Fruit fly (Drosophila melanogaster) whole organism, embryonic: ENCODE measurements around the gene CG12206.
A peak's percentile ranks its signal among the peaks of the same experiment; 100 is the strongest.

Experiments used
- Ada2b ChIP-seq: fragments of 200-800 bp; sonication (Bioruptor generic); IDR thresholded peaks from 2 replicates; pipeline ENCODE4 v1.3.6; 2022; ENCODE audit warnings: missing biosample characterization, missing genetic modification characterization
- Atf6 ChIP-seq: fragments of 200-800 bp; sonication (Bioruptor generic); IDR thresholded peaks from 2 replicates; pipeline ENCODE4 v1.3.6; 2022; ENCODE audit warnings: missing biosample characterization, missing genetic modification characterization
- CG1024 ChIP-seq: fragments of 200-800 bp; sonication (Bioruptor generic); IDR thresholded peaks from 2 replicates; pipeline ENCODE4 v1.3.6; 2022; ENCODE audit warnings: missing biosample characterization, missing genetic modification characterization
- CG10431 ChIP-seq: fragments of 200-800 bp; sonication (Bioruptor generic); optimal IDR thresholded peaks from 3 replicates; lab custom pipeline; 2018; ENCODE audit warnings: missing biosample characterization, mild to moderate bottlenecking, missing genetic modification characterization
- CG13296 ChIP-seq: fragments of 200-800 bp; sonication (Bioruptor generic); optimal IDR thresholded peaks from 3 replicates; lab custom pipeline; 2018; ENCODE audit warnings: missing biosample characterization, mild to moderate bottlenecking, missing genetic modification characterization
- CG2875 ChIP-seq: fragments of 200-800 bp; sonication (Bioruptor generic); optimal IDR thresholded peaks from 2 replicates; lab custom pipeline; 2017; ENCODE audit warnings: missing biosample characterization, mild to moderate bottlenecking, missing genetic modification characterization, missing genetic modification reagents
- CG30020 ChIP-seq: fragments of 200-800 bp; optimal IDR thresholded peaks from 2 replicates; lab custom pipeline; 2019; ENCODE audit warnings: missing biosample characterization, mild to moderate bottlenecking, missing genetic modification characterization, moderate library complexity
- CG32767 ChIP-seq: fragments of 200-800 bp; sonication (Bioruptor generic); IDR thresholded peaks from 2 replicates; pipeline ENCODE4 v1.3.6; 2022; ENCODE audit warnings: missing biosample characterization, missing genetic modification characterization
- CG3407 ChIP-seq: fragments of 200-800 bp; sonication (Bioruptor generic); optimal IDR thresholded peaks from 2 replicates; lab custom pipeline; 2018; ENCODE audit warnings: missing biosample characterization, mild to moderate bottlenecking, missing genetic modification characterization
- CG4730 ChIP-seq: fragments of 200-800 bp; sonication (Bioruptor generic); IDR thresholded peaks from 2 replicates; pipeline ENCODE4 v1.3.6; 2022; ENCODE audit warnings: missing biosample characterization, missing genetic modification characterization
- CG6854 ChIP-seq: fragments of 200-800 bp; sonication (Bioruptor generic); optimal IDR thresholded peaks from 3 replicates; lab custom pipeline; 2017; ENCODE audit warnings: missing biosample characterization, mild to moderate bottlenecking, missing genetic modification characterization
- CG7786 ChIP-seq: fragments of 200-800 bp; sonication (Bioruptor generic); optimal IDR thresholded peaks from 2 replicates; lab custom pipeline; 2016; ENCODE audit warnings: missing biosample characterization, missing genetic modification characterization
- CG7839 ChIP-seq: fragments of 200-800 bp; sonication (Bioruptor generic); optimal IDR thresholded peaks from 3 replicates; lab custom pipeline; 2018; ENCODE audit warnings: missing biosample characterization, mild to moderate bottlenecking, missing genetic modification characterization, moderate library complexity
- CG7963 ChIP-seq: fragments of 200-800 bp; sonication (Bioruptor generic); IDR thresholded peaks from 3 replicates; pipeline ENCODE4 v1.3.6; 2022; ENCODE audit warnings: missing biosample characterization, missing genetic modification characterization; ENCODE audit not compliant: partially characterized antibody
- CG8765 ChIP-seq: fragments of 200-800 bp; sonication (Bioruptor generic); IDR thresholded peaks from 2 replicates; pipeline ENCODE4 v1.3.6; 2022; ENCODE audit warnings: missing biosample characterization, missing genetic modification characterization
- CG9727 ChIP-seq: fragments of 200-800 bp; sonication (Bioruptor generic); optimal IDR thresholded peaks from 3 replicates; lab custom pipeline; 2017; ENCODE audit warnings: missing biosample characterization, mild to moderate bottlenecking, missing genetic modification characterization
- CG9797 ChIP-seq: fragments of 200-800 bp; sonication (Bioruptor generic); optimal IDR thresholded peaks from 3 replicates; lab custom pipeline; 2018; ENCODE audit warnings: missing biosample characterization, mild to moderate bottlenecking, missing genetic modification characterization
- Deaf1 ChIP-seq: fragments of 200-800 bp; optimal IDR thresholded peaks from 3 replicates; lab custom pipeline; 2019; ENCODE audit warnings: missing biosample characterization, mild to moderate bottlenecking, missing genetic modification characterization, moderate library complexity
- Dp ChIP-seq: fragments of 200-800 bp; sonication (Bioruptor generic); optimal IDR thresholded peaks from 2 replicates; lab custom pipeline; 2018; ENCODE audit warnings: missing biosample characterization, mild to moderate bottlenecking, missing genetic modification characterization, moderate library complexity
- Fer2 ChIP-seq: fragments of 200-800 bp; sonication (Bioruptor generic); optimal IDR thresholded peaks from 2 replicates; lab custom pipeline; 2018; ENCODE audit warnings: missing biosample characterization, mild to moderate bottlenecking, missing genetic modification characterization, moderate library complexity
- Hey ChIP-seq: fragments of 200-800 bp; sonication (Bioruptor generic); optimal IDR thresholded peaks from 3 replicates; lab custom pipeline; 2018; ENCODE audit warnings: missing biosample characterization, mild to moderate bottlenecking, missing genetic modification characterization
- Hmr ChIP-seq: fragments of 200-800 bp; sonication (Bioruptor generic); optimal IDR thresholded peaks from 3 replicates; lab custom pipeline; 2017; ENCODE audit warnings: mild to moderate bottlenecking, missing biosample characterization, missing genetic modification reagents, missing genetic modification characterization
- Lim3 ChIP-seq: fragments of 200-800 bp; sonication (Bioruptor generic); IDR thresholded peaks from 2 replicates; pipeline ENCODE4 v1.3.6; 2022; ENCODE audit warnings: missing biosample characterization, missing genetic modification characterization
- MESR4 ChIP-seq: fragments of 200-800 bp; sonication (Bioruptor generic); optimal IDR thresholded peaks from 2 replicates; lab custom pipeline; 2018; ENCODE audit warnings: missing biosample characterization, mild to moderate bottlenecking, missing genetic modification characterization, moderate library complexity
- MTF-1 ChIP-seq: fragments of 200-800 bp; sonication (Bioruptor generic); optimal IDR thresholded peaks from 2 replicates; lab custom pipeline; 2018; ENCODE audit warnings: missing biosample characterization, mild to moderate bottlenecking, missing genetic modification characterization, borderline replicate concordance
- Meics ChIP-seq: fragments of 200-800 bp; sonication (Bioruptor generic); optimal IDR thresholded peaks from 2 replicates; lab custom pipeline; 2017; ENCODE audit warnings: missing biosample characterization, mild to moderate bottlenecking, missing genetic modification characterization
- Sry-δ ChIP-seq: fragments of 200-800 bp; sonication (Bioruptor generic); optimal IDR thresholded peaks from 2 replicates; lab custom pipeline; 2016; ENCODE audit warnings: missing biosample characterization, missing genetic modification characterization
- amos ChIP-seq: fragments of 200-800 bp; sonication (Bioruptor generic); IDR thresholded peaks from 2 replicates; pipeline ENCODE4 v1.3.6; 2022; ENCODE audit warnings: missing biosample characterization, missing genetic modification characterization; ENCODE audit not compliant: partially characterized antibody
- ase ChIP-seq: fragments of 200-800 bp; sonication (Bioruptor generic); IDR thresholded peaks from 3 replicates; pipeline ENCODE4 v1.3.6; 2022; ENCODE audit warnings: missing biosample characterization, missing genetic modification characterization
- ash1 ChIP-seq: fragments of 200-800 bp; sonication (Bioruptor generic); optimal IDR thresholded peaks from 2 replicates; lab custom pipeline; 2018; ENCODE audit warnings: missing biosample characterization, mild to moderate bottlenecking, missing genetic modification characterization
- bbx ChIP-seq: fragments of 200-800 bp; sonication (Bioruptor generic); IDR thresholded peaks from 2 replicates; pipeline ENCODE4 v1.3.6; 2022; ENCODE audit warnings: missing biosample characterization, missing genetic modification characterization; ENCODE audit not compliant: partially characterized antibody
- bigmax ChIP-seq: fragments of 200-800 bp; sonication (Bioruptor generic); optimal IDR thresholded peaks from 2 replicates; lab custom pipeline; 2018; ENCODE audit warnings: missing biosample characterization, mild to moderate bottlenecking, missing genetic modification characterization
- cad ChIP-seq: fragments of >200 bp; optimal IDR thresholded peaks from 2 replicates; lab custom pipeline; 2017; ENCODE audit warnings: missing biosample characterization, missing genetic modification characterization
- chn ChIP-seq: fragments of 200-800 bp; sonication (Bioruptor generic); optimal IDR thresholded peaks from 2 replicates; lab custom pipeline; 2016; ENCODE audit warnings: missing biosample characterization, missing genetic modification characterization
- corto ChIP-seq: fragments of 200-800 bp; sonication (Bioruptor generic); optimal IDR thresholded peaks from 2 replicates; lab custom pipeline; 2016; ENCODE audit warnings: missing biosample characterization, mild to moderate bottlenecking, missing genetic modification characterization, moderate library complexity
- da ChIP-seq: fragments of 200-800 bp; sonication (Bioruptor generic); optimal IDR thresholded peaks from 2 replicates; lab custom pipeline; 2016; ENCODE audit warnings: missing biosample characterization, missing genetic modification characterization
- disco-r ChIP-seq: fragments of 200-800 bp; sonication (Bioruptor generic); optimal IDR thresholded peaks from 2 replicates; lab custom pipeline; 2016; ENCODE audit warnings: missing biosample characterization, missing genetic modification characterization
- dpn ChIP-seq, 2 experiments: fragments of 200-800 bp; sonication (Bioruptor generic); optimal IDR thresholded peaks; 3 replicates each; lab custom pipeline; 2016; ENCODE audit warnings: missing biosample characterization in 2 of 2, missing genetic modification characterization in 2 of 2
- grau ChIP-seq: fragments of 200-800 bp; optimal IDR thresholded peaks from 3 replicates; lab custom pipeline; 2019; ENCODE audit warnings: missing biosample characterization, mild to moderate bottlenecking, missing genetic modification characterization, moderate library complexity
- oc ChIP-seq: fragments of 200-800 bp; sonication (Bioruptor generic); optimal IDR thresholded peaks from 2 replicates; lab custom pipeline; 2018; ENCODE audit warnings: missing biosample characterization, mild to moderate bottlenecking, missing genetic modification characterization, moderate library complexity
- peb ChIP-seq: fragments of 200-800 bp; sonication (Bioruptor generic); IDR thresholded peaks from 2 replicates; pipeline ENCODE4 v1.3.6; 2022; ENCODE audit warnings: missing biosample characterization, missing genetic modification characterization
- slou ChIP-seq: fragments of 200-800 bp; sonication (Bioruptor generic); optimal IDR thresholded peaks from 3 replicates; lab custom pipeline; 2016; ENCODE audit warnings: missing biosample characterization, missing genetic modification characterization
- so ChIP-seq: fragments of 200-800 bp; sonication (Bioruptor generic); IDR thresholded peaks from 3 replicates; pipeline ENCODE4 v1.3.6; 2022; ENCODE audit warnings: missing biosample characterization, missing genetic modification characterization
- sr ChIP-seq: fragments of 200-800 bp; sonication (Bioruptor generic); IDR thresholded peaks from 3 replicates; pipeline ENCODE4 v1.3.6; 2022; ENCODE audit warnings: missing biosample characterization, missing genetic modification characterization
- stc ChIP-seq: fragments of 200-800 bp; sonication (Bioruptor generic); IDR thresholded peaks from 2 replicates; pipeline ENCODE4 v1.3.6; 2022; ENCODE audit warnings: missing biosample characterization, missing genetic modification characterization
- tap ChIP-seq: fragments of 200-800 bp; optimal IDR thresholded peaks from 3 replicates; lab custom pipeline; 2019; ENCODE audit warnings: missing biosample characterization, mild to moderate bottlenecking, missing genetic modification characterization, moderate library complexity
- twi ChIP-seq: fragments of 200-800 bp; optimal IDR thresholded peaks from 2 replicates; lab custom pipeline; 2019; ENCODE audit warnings: missing biosample characterization, mild to moderate bottlenecking, missing genetic modification characterization, moderate library complexity
- usp ChIP-seq: fragments of >200 bp; optimal IDR thresholded peaks from 2 replicates; lab custom pipeline; 2017; ENCODE audit warnings: missing biosample characterization, missing genetic modification characterization
- yki ChIP-seq: fragments of >200 bp; optimal IDR thresholded peaks from 3 replicates; lab custom pipeline; 2018

CG12206 gene

DNA sequence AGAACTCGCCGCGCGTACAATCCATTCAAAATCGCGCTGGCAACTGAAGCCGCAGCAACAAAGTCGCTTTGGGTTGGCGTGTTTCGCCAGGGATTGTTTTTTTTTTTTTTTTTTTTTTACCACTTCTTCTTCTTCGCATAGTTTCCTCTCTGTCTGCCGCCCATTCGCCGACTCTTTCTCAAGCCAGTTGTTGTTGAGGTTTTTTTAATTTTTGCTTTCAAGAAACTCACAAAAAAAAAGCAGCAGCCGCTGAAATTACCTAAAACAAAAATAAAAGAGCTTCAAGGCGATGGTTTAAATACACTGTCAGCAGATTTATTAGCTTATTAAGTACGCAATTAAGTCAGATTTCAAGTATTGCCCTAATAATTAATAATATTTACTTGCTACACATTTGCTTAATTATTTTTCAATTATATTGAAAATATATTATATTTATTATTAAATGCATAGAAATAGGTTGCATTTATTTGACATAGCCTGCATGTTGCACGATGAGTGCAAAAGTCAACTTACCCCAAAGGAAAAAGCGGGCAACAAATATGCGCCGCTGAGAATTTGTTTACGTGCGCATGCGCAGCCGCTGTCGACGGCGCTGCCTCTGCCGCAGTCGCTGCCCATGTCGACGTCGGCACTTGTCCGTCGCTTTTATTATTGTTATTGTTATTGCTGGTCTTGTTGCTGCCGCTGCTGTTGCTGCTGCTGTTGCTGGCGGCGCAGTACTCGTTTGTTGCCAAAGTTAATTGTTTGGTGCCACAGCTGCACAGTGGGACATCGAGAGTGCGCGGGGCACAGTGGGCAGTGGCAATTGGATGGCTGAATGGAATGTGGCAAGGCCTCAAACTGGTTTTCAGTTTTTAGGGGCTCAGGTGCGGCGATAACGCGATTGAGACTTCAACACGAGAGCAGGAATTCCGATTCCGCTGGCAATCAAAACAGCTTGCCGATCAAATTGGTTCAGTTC, at the start of gene CG12206 (continued):
- TF ChIP-seq Fer2 (tag; lab: Kevin White, UChicago): peak; percentile 6
- TF ChIP-seq CG30020 (tag; lab: Kevin White, UChicago): no peak
- no peak for TF ChIP-seq peb
- TF ChIP-seq grau (tag; lab: Kevin White, UChicago): peak; percentile 74
- no peak for TF ChIP-seq amos (GFP tag; lab: Robert Waterston, UW)
- TF ChIP-seq MTF-1 (GFP tag; lab: Kevin White, UChicago): no peak
- peak; percentile 59 for TF ChIP-seq CG6854 (GFP tag; lab: Kevin White, UChicago)
- peak; percentile 64 for TF ChIP-seq Atf6 (GFP tag; lab: Robert Waterston, UW)
- no peak for TF ChIP-seq ash1 (GFP tag; lab: Kevin White, UChicago)
- TF ChIP-seq Meics (GFP tag; lab: Kevin White, UChicago): peak; percentile 70
- TF ChIP-seq CG7786 (GFP tag; lab: Kevin White, UChicago): no peak
- TF ChIP-seq usp (GFP tag; lab: Kevin White, UChicago): no peak
- TF ChIP-seq so (GFP tag; lab: Robert Waterston, UW): no peak; the same call in 2 of the 3 replicates
- no peak for TF ChIP-seq Lim3
- TF ChIP-seq da (GFP tag; lab: Kevin White, UChicago): no peak
- no peak for TF ChIP-seq bigmax (GFP tag; lab: Kevin White, UChicago)
- no peak for TF ChIP-seq ase (GFP tag; lab: Robert Waterston, UW)
- TF ChIP-seq yki (lab: Kevin White, UChicago): no peak
- TF ChIP-seq CG10431: no peak
- TF ChIP-seq oc: peak; percentile 27
- TF ChIP-seq twi (tag; lab: Kevin White, UChicago): no peak
- TF ChIP-seq CG9727 (GFP tag; lab: Kevin White, UChicago): peak; percentile 64
- no peak for TF ChIP-seq CG4730 (GFP tag; lab: Robert Waterston, UW)
- no peak for TF ChIP-seq CG7963 (GFP tag; lab: Robert Waterston, UW)
- no peak for TF ChIP-seq bbx (GFP tag; lab: Robert Waterston, UW)
- peak; percentile 29 for TF ChIP-seq tap (tag; lab: Kevin White, UChicago)
- no peak for TF ChIP-seq cad (GFP tag; lab: Kevin White, UChicago)
- no peak for TF ChIP-seq CG9797 (GFP tag; lab: Kevin White, UChicago)
- no peak for TF ChIP-seq CG8765 (GFP tag; lab: Robert Waterston, UW)
- no peak for TF ChIP-seq corto (GFP tag; lab: Kevin White, UChicago)
- peak; percentile 53; the same call in 1 of the 2 replicates for TF ChIP-seq CG32767 (GFP tag; lab: Robert Waterston, UW)
- TF ChIP-seq CG2875: no peak
- TF ChIP-seq CG3407 (GFP tag; lab: Kevin White, UChicago): peak; percentile 2
- peak; percentile 79 for TF ChIP-seq CG7839 (tag; lab: Kevin White, UChicago)
- TF ChIP-seq Hmr (GFP tag; lab: Kevin White, UChicago): peak; percentile 61
- TF ChIP-seq Hey (tag; lab: Kevin White, UChicago): no peak
- peak; percentile 19 for TF ChIP-seq slou (GFP tag; lab: Kevin White, UChicago)
- TF ChIP-seq disco-r (GFP tag; lab: Kevin White, UChicago): no peak
- TF ChIP-seq dpn (GFP tag; optimal IDR thresholded peaks at IDR 0.05; lab: Kevin White, UChicago): peak in 1 of 2 experiments; percentile 31
- TF ChIP-seq sr (GFP tag; lab: Robert Waterston, UW): no peak
- TF ChIP-seq Dp (GFP tag; lab: Kevin White, UChicago): no peak
- TF ChIP-seq stc (GFP tag; lab: Robert Waterston, UW): no peak
- no peak for TF ChIP-seq chn
- TF ChIP-seq Ada2b (GFP tag; lab: Robert Waterston, UW): peak; percentile 33; the same call in 1 of the 2 replicates
- TF ChIP-seq MESR4 (GFP tag; lab: Kevin White, UChicago): no peak
- TF ChIP-seq Deaf1: peak; percentile 26
- peak; percentile 56 for TF ChIP-seq CG13296 (GFP tag; lab: Kevin White, UChicago)
- no peak for TF ChIP-seq CG1024 (GFP tag; lab: Robert Waterston, UW)
- TF ChIP-seq Sry-δ: no peak
